Worm (Caenorhabditis elegans): ENCODE results near the gene Y39A3B.1.

ce11 chrIII:1984860-1985259 lies 21.0 kb upstream of the Y39A3B.1 start, which contains the start of gene Y39A3B.7:
- TF ChIP-seq fos-1 (tag; optimal IDR thresholded peaks at IDR 0.05) (no peak), elt-2 (tag; optimal IDR thresholded peaks at IDR 0.05) (no peak), tlp-1 (tag; optimal IDR thresholded peaks at IDR 0.05) (no peak), nhr-12 (tag; optimal IDR thresholded peaks at IDR 0.05) (no peak), nhr-85 (tag) (no peak)
